Worm (Caenorhabditis elegans) whole organism, young adult: ENCODE measurements around the gene F33A8.4.

Source experiments
- B0261.1 ChIP-seq: sonication (generic microtip); optimal IDR thresholded peaks from 2 replicates; lab custom pipeline; 2016; ENCODE audit warnings: mild to moderate bottlenecking, missing genetic modification characterization, moderate library complexity, missing compliant biosample characterization
- F10E7.11 ChIP-seq: sonication (generic microtip); optimal IDR thresholded peaks from 2 replicates; lab custom pipeline; 2017; ENCODE audit warnings: mild to moderate bottlenecking, missing genetic modification characterization, moderate library complexity, missing compliant biosample characterization
- F33H1.4 ChIP-seq: fragments of 200-800 bp; sonication (Bioruptor generic); IDR thresholded peaks from 2 replicates; pipeline ENCODE4 v1.3.6; 2022; ENCODE audit warnings: missing genetic modification reagents, missing genetic modification characterization, missing compliant biosample characterization
- F52B5.7 ChIP-seq: sonication (generic microtip); optimal IDR thresholded peaks from 2 replicates; lab custom pipeline; 2016; ENCODE audit warnings: mild to moderate bottlenecking, missing genetic modification characterization, missing compliant biosample characterization
- F55B11.4 ChIP-seq: sonication (generic microtip); optimal IDR thresholded peaks from 2 replicates; lab custom pipeline; 2016; ENCODE audit warnings: missing compliant biosample characterization, missing genetic modification characterization, borderline replicate concordance; ENCODE audit not compliant: insufficient read depth
- K11D2.4 ChIP-seq: fragments of 200-800 bp; sonication (Bioruptor generic); IDR thresholded peaks from 2 replicates; pipeline ENCODE4 v1.3.6; 2022; ENCODE audit warnings: missing genetic modification reagents, missing genetic modification characterization, missing compliant biosample characterization
- T07F8.4 ChIP-seq: sonication (generic microtip); optimal IDR thresholded peaks from 2 replicates; lab custom pipeline; 2016; ENCODE audit warnings: mild to moderate bottlenecking, missing genetic modification characterization, moderate library complexity, missing compliant biosample characterization
- Y53G8AR.9 ChIP-seq: fragments of 200-800 bp; sonication (Bioruptor generic); conservative IDR thresholded peaks from 2 replicates; pipeline ENCODE4 v1.3.6; 2022; ENCODE audit warnings: missing genetic modification reagents, missing genetic modification characterization, missing compliant biosample characterization
- Y67H2A.10 ChIP-seq: fragments of 200-800 bp; sonication (Bioruptor generic); conservative IDR thresholded peaks from 2 replicates; pipeline ENCODE4 v1.3.6; 2022; ENCODE audit warnings: missing genetic modification reagents, missing genetic modification characterization, missing compliant biosample characterization
- Y95B8A.8 ChIP-seq: fragments of 200-800 bp; sonication (Bioruptor generic); IDR thresholded peaks from 2 replicates; pipeline ENCODE4 v1.3.6; 2022; ENCODE audit warnings: missing genetic modification reagents, missing genetic modification characterization, missing compliant biosample characterization
- akir-1 ChIP-seq: fragments of 200-800 bp; sonication (Bioruptor generic); optimal IDR thresholded peaks from 2 replicates; lab custom pipeline; 2018; ENCODE audit warnings: mild to moderate bottlenecking, missing genetic modification characterization, moderate library complexity, missing compliant biosample characterization
- cebp-2 ChIP-seq: fragments of 200-800 bp; sonication (Bioruptor generic); IDR thresholded peaks from 2 replicates; pipeline ENCODE4 v1.3.6; 2022; ENCODE audit warnings: missing genetic modification characterization, missing compliant biosample characterization
- ceh-40 ChIP-seq: fragments of 200-800 bp; sonication (Bioruptor generic); IDR thresholded peaks from 2 replicates; pipeline ENCODE4 v1.3.6; 2022; ENCODE audit warnings: missing genetic modification characterization, missing compliant biosample characterization
- ceh-91 ChIP-seq: fragments of 200-800 bp; sonication (Bioruptor generic); IDR thresholded peaks from 2 replicates; pipeline ENCODE4 v1.3.6; 2022; ENCODE audit warnings: missing genetic modification reagents, missing genetic modification characterization, missing compliant biosample characterization
- chd-7 ChIP-seq: sonication (generic microtip); optimal IDR thresholded peaks from 2 replicates; lab custom pipeline; 2016; ENCODE audit warnings: mild to moderate bottlenecking, missing genetic modification characterization, moderate library complexity, missing compliant biosample characterization
- efl-1 ChIP-seq: fragments of 150-350 bp; optimal IDR thresholded peaks from 2 replicates; lab custom pipeline; 2014; ENCODE audit warnings: missing biosample characterization, missing genetic modification reagents, missing genetic modification characterization
- him-1 ChIP-seq: sonication (generic microtip); optimal IDR thresholded peaks from 2 replicates; lab custom pipeline; 2016; ENCODE audit warnings: missing genotype, missing genetic modification reagents, missing genetic modification characterization, missing compliant biosample characterization
- hlh-12 ChIP-seq: sonication (generic microtip); optimal IDR thresholded peaks from 2 replicates; lab custom pipeline; 2016; ENCODE audit warnings: missing genetic modification characterization, missing compliant biosample characterization
- hrde-1 ChIP-seq: sonication (generic microtip); optimal IDR thresholded peaks from 2 replicates; lab custom pipeline; 2016; ENCODE audit warnings: missing genetic modification characterization, mild to moderate bottlenecking, missing compliant biosample characterization, moderate library complexity, missing genotype, missing genetic modification reagents, borderline replicate concordance
- mcd-1 ChIP-seq: fragments of 200-800 bp; sonication (Bioruptor generic); IDR thresholded peaks from 2 replicates; pipeline ENCODE4 v1.3.6; 2022; ENCODE audit warnings: missing genetic modification reagents, missing genetic modification characterization, missing compliant biosample characterization
- mxl-1 ChIP-seq: sonication (generic microtip); optimal IDR thresholded peaks from 2 replicates; lab custom pipeline; 2016; ENCODE audit warnings: missing genetic modification characterization, missing compliant biosample characterization
- nfyb-1 ChIP-seq: fragments of 200-800 bp; sonication (Bioruptor generic); IDR thresholded peaks from 2 replicates; pipeline ENCODE4 v1.3.6; 2022; ENCODE audit warnings: missing genetic modification reagents, missing genetic modification characterization, missing compliant biosample characterization
- nhr-120 ChIP-seq: fragments of 200-800 bp; sonication (Bioruptor generic); IDR thresholded peaks from 2 replicates; pipeline ENCODE4 v1.3.6; 2022; ENCODE audit warnings: missing genetic modification characterization, missing compliant biosample characterization
- nhr-27 ChIP-seq: fragments of 200-800 bp; sonication (Bioruptor generic); optimal IDR thresholded peaks from 2 replicates; lab custom pipeline; 2018; ENCODE audit warnings: mild to moderate bottlenecking, missing genetic modification characterization, moderate library complexity, missing compliant biosample characterization
- nhr-80 ChIP-seq: sonication (generic microtip); optimal IDR thresholded peaks from 2 replicates; lab custom pipeline; 2016; ENCODE audit warnings: missing genetic modification characterization, missing compliant biosample characterization
- nhr-90 ChIP-seq: sonication (generic microtip); optimal IDR thresholded peaks from 2 replicates; lab custom pipeline; 2016; ENCODE audit warnings: missing genotype, mild to moderate bottlenecking, missing genetic modification characterization, missing compliant biosample characterization
- pbrm-1 ChIP-seq: fragments of 200-800 bp; sonication (Bioruptor generic); IDR thresholded peaks from 2 replicates; pipeline ENCODE4 v1.3.6; 2022; ENCODE audit warnings: missing genetic modification reagents, missing genetic modification characterization, missing compliant biosample characterization
- pha-4 ChIP-seq: fragments of 150-350 bp; sonication (generic microtip); optimal IDR thresholded peaks from 2 replicates; lab custom pipeline; 2014; ENCODE audit warnings: missing biosample characterization, missing genetic modification reagents, missing genetic modification characterization
- rpc-1 ChIP-seq, 2 experiments: fragments of 150-350 bp in 1 of 2; sonication (generic microtip) in 1 of 2; optimal IDR thresholded peaks; 2 replicates each; lab custom pipeline; 2014 to 2018; ENCODE audit warnings: missing biosample characterization in 1 of 2, missing genetic modification characterization in 1 of 2, missing genetic modification reagents in 1 of 2, missing genotype in 1 of 2
- sea-2 ChIP-seq: fragments of 200-800 bp; sonication (Bioruptor generic); IDR thresholded peaks from 2 replicates; pipeline ENCODE4 v1.3.6; 2022; ENCODE audit warnings: missing genetic modification characterization, missing compliant biosample characterization
- snpc-1.1 ChIP-seq: sonication (generic microtip); optimal IDR thresholded peaks from 2 replicates; lab custom pipeline; 2017; ENCODE audit warnings: missing genetic modification characterization, mild to moderate bottlenecking, missing compliant biosample characterization, antibody characterized with exemption, moderate library complexity, missing genotype, missing genetic modification reagents; ENCODE audit not compliant: insufficient read depth
- snpc-1.3 ChIP-seq: sonication (generic microtip); optimal IDR thresholded peaks from 2 replicates; lab custom pipeline; 2017; ENCODE audit warnings: missing genetic modification characterization, mild to moderate bottlenecking, missing compliant biosample characterization, antibody characterized with exemption, moderate library complexity, missing genotype, missing genetic modification reagents; ENCODE audit not compliant: insufficient read depth
- tbx-9 ChIP-seq: sonication (generic microtip); optimal IDR thresholded peaks from 2 replicates; lab custom pipeline; 2016; ENCODE audit warnings: borderline replicate concordance, missing genetic modification characterization, inconsistent platforms, missing compliant biosample characterization
- zfh-2 ChIP-seq: fragments of 200-800 bp; sonication (Bioruptor generic); conservative IDR thresholded peaks from 2 replicates; pipeline ENCODE4 v1.3.6; 2022; ENCODE audit warnings: missing genetic modification reagents, missing genetic modification characterization, missing compliant biosample characterization
- ztf-26 ChIP-seq: sonication (generic microtip); optimal IDR thresholded peaks from 2 replicates; lab custom pipeline; 2017; ENCODE audit warnings: missing genetic modification characterization, missing compliant biosample characterization
- ztf-28 ChIP-seq: fragments of 200-800 bp; sonication (Bioruptor generic); IDR thresholded peaks from 2 replicates; pipeline ENCODE4 v1.3.6; 2022; ENCODE audit warnings: missing genetic modification reagents, missing genetic modification characterization, missing compliant biosample characterization

Gene F33A8.4

DNA sequence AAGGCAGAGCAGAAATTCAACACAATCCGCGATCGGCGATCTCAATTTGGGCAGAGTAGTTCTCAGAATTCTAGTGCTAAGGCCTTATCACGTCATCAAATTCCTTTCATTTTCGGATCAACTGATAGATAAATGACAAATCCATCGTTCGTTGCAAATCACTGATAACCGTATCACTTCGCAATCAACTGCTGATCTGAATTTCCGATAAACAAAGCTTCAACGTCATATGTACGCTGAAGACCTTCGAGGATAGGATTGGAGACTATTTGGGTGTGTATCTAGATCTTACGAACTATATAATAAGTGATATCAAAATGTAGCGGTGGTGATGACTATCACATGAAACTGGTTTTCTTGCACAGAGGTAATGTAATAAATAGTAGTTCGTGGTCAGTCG, 8.4 kb upstream of the F33A8.4 start:
- TF ChIP-seq pha-4 (tag; lab: Kevin White, UChicago) (no peak), T07F8.4 (tag; lab: Kevin White, UChicago) (no peak), F55B11.4 (tag; lab: Kevin White, UChicago) (no peak), him-1 (tag; lab: Kevin White, UChicago) (no peak)
- TF ChIP-seq, all 124 proteins: peak for 0

ce11 chrII:11055223-11055622, 6.4 kb upstream of the F33A8.4 start, which contains the start of gene F45E10.2:
TSS of gene F45E10.2 (minus strand) at chrII:11055323.
- TF ChIP-seq efl-1 (GFP tag; lab: Kevin White, UChicago) (no peak), nhr-90 (no peak), hlh-12 (tag; lab: Kevin White, UChicago) (no peak), snpc-1.1 (tag; lab: Kevin White, UChicago) (no peak), Y53G8AR.9 (no peak), ceh-91 (GFP tag; lab: Robert Waterston, UW) (no peak), ztf-26 (tag; lab: Kevin White, UChicago) (no peak), nhr-80 (tag; lab: Kevin White, UChicago) (no peak), rpc-1 (optimal IDR thresholded peaks at IDR 0.05; lab: Kevin White, UChicago) (no peak), rpc-1 (tag; optimal IDR thresholded peaks at IDR 0.05; lab: Kevin White, UChicago) (no peak), nhr-27 (tag; lab: Kevin White, UChicago) (no peak), mxl-1 (tag; lab: Kevin White, UChicago) (no peak), F10E7.11 (no peak), pbrm-1 (GFP tag; lab: Robert Waterston, UW) (no peak), K11D2.4 (no peak), Y95B8A.8 (no peak)
- TF ChIP-seq, all 124 proteins: peak for 0

DNA sequence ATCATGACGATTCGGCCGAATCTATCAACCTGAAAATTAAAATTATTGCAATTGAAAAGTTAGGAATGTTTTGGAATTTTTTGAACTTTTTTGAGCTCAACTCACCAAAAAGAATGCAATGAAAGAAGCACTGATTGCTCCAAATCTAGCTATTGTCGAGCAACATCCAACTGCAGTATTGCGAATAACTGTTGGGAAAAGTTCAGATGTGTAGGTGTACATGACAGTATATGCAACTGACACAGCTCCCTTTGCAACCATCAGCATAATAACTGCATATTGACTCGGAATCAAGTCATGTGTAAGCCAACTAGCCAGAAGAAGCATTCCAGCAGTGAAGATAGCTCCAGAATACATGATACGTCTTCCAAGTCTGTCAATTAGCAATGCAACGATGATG, 3.7 kb upstream of the F33A8.4 start:
- TF ChIP-seq F52B5.7 (tag; lab: Kevin White, UChicago) (no peak), nhr-90 (no peak), cebp-2 (GFP tag; lab: Robert Waterston, UW) (no peak), nhr-120 (GFP tag; lab: Robert Waterston, UW) (no peak), zfh-2 (GFP tag; lab: Robert Waterston, UW) (no peak), ztf-28 (GFP tag; lab: Robert Waterston, UW) (no peak), hrde-1 (tag; lab: Kevin White, UChicago) (no peak), sea-2 (GFP tag; lab: Robert Waterston, UW) (no peak), Y67H2A.10 (GFP tag; lab: Robert Waterston, UW) (no peak), snpc-1.3 (tag; lab: Kevin White, UChicago) (no peak), F33H1.4 (GFP tag; lab: Robert Waterston, UW) (no peak), nfyb-1 (GFP tag; lab: Robert Waterston, UW) (no peak), F55B11.4 (tag; lab: Kevin White, UChicago) (no peak), chd-7 (tag; lab: Kevin White, UChicago) (no peak), rpc-1 (optimal IDR thresholded peaks at IDR 0.05; lab: Kevin White, UChicago) (no peak), rpc-1 (tag; optimal IDR thresholded peaks at IDR 0.05; lab: Kevin White, UChicago) (no peak), tbx-9 (tag; lab: Kevin White, UChicago) (no peak), akir-1 (GFP tag; lab: Kevin White, UChicago) (no peak), B0261.1 (no peak), mcd-1 (GFP tag; lab: Robert Waterston, UW) (no peak), ceh-40 (GFP tag; lab: Robert Waterston, UW) (no peak)
